Worm (Caenorhabditis elegans) whole organism, young adult: ENCODE data around the gene R13H9.6.
"Not testable (repeated sequence)": the region's sequence is repeated elsewhere in the genome, so short reads cannot be mapped to it uniquely, and the experiment has no call there.

Experiments
- Y95B8A.8 ChIP-seq: fragments of 200-800 bp; sonication (Bioruptor generic); IDR thresholded peaks from 2 replicates; pipeline ENCODE4 v1.3.6; 2022; ENCODE audit warnings: missing genetic modification reagents, missing genetic modification characterization, missing compliant biosample characterization
- attf-5 ChIP-seq: fragments of 200-800 bp; sonication (Bioruptor generic); optimal IDR thresholded peaks from 2 replicates; lab custom pipeline; 2018; ENCODE audit warnings: mild to moderate bottlenecking, missing genetic modification characterization, missing compliant biosample characterization
- let-607 ChIP-seq, 2 experiments: fragments of 200-800 bp in 1 of 2; sonication (Bioruptor generic) in 1 of 2; sonication (generic microtip) in 1 of 2; optimal IDR thresholded peaks; 2 replicates each; lab custom pipeline; 2016 to 2018; ENCODE audit warnings: mild to moderate bottlenecking in 2 of 2, missing compliant biosample characterization in 2 of 2, missing genetic modification characterization in 2 of 2, moderate library complexity in 2 of 2, missing genotype in 1 of 2
- lir-1 ChIP-seq: fragments of 200-800 bp; sonication (Bioruptor generic); conservative IDR thresholded peaks from 2 replicates; pipeline ENCODE4 v1.3.6; 2022; ENCODE audit warnings: missing genetic modification reagents, missing genetic modification characterization, missing compliant biosample characterization
- nfya-1 ChIP-seq: sonication (generic microtip); optimal IDR thresholded peaks from 2 replicates; lab custom pipeline; 2017; ENCODE audit warnings: antibody characterized with exemption, missing compliant biosample characterization, missing genetic modification characterization, borderline replicate concordance; ENCODE audit not compliant: insufficient read depth
- snpc-4 ChIP-seq, 5 experiments: fragments of 150-350 bp in 1 of 5; sonication (generic microtip) in 4 of 5; optimal IDR thresholded peaks; 2 replicates each; lab custom pipeline; 2014 to 2018; ENCODE audit warnings: missing genetic modification characterization in 5 of 5, missing biosample characterization in 3 of 5, antibody characterized with exemption in 2 of 5, mild to moderate bottlenecking in 2 of 5, missing compliant biosample characterization in 2 of 5, missing genotype in 2 of 5, moderate library complexity in 2 of 5, missing genetic modification reagents in 1 of 5
- zfh-2 ChIP-seq: fragments of 200-800 bp; sonication (Bioruptor generic); conservative IDR thresholded peaks from 2 replicates; pipeline ENCODE4 v1.3.6; 2022; ENCODE audit warnings: missing genetic modification reagents, missing genetic modification characterization, missing compliant biosample characterization

DNA sequence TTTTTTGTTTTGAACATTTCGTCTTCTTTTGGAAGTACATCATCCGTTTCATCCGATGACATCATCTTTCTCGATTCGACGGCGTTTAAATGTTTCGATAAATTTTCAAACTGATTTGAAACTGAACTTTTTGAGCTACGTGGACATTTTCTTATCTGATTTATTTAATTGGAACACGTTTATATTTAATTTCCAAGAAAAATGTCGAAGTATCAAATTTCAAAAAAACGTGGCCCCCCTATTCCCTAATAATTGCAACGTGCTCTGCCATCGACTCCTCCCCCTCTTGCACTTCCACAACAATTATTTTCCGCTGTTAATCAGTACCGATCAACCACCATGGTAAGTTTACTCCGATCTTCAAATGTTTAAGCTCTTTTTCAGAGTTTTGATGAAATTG, at the start of gene R13H9.6, which contains the start of gene rmd-6:
- not testable (repeated sequence) for TF ChIP-seq Y95B8A.8 (GFP tag; lab: Robert Waterston, UW); zfh-2 (GFP tag; lab: Robert Waterston, UW); snpc-4 (GFP tag; optimal IDR thresholded peaks at IDR 0.05; lab: Kevin White, UChicago); snpc-4 (tag; optimal IDR thresholded peaks at IDR 0.05; lab: Kevin White, UChicago); nfya-1; attf-5 (GFP tag; lab: Kevin White, UChicago); let-607 (tag; optimal IDR thresholded peaks at IDR 0.05; lab: Kevin White, UChicago); lir-1 (GFP tag; lab: Robert Waterston, UW)
